Comparison of ENCODE assay signal across 1 fruit fly cellular context in genomic region chr3L:10321735-10322319, dm6.
A peak's percentile ranks its signal among the peaks of the same experiment; 100 is the strongest.
TF ChIP-seq lines count a peak whose summit lies in the region.

No protein-coding gene starts in this region.

TF ChIP-seq in whole organism, embryonic, 481 proteins besides CTCF, POLR2A, EP300 and RAD21 (continued from another document):
- TF ChIP-seq gro (GFP tag; optimal IDR thresholded peaks at IDR 0.05; lab: Kevin White, UChicago) = no peak
- peak; percentile 33; the same call in 1 of the 2 replicates for TF ChIP-seq tna (GFP tag; IDR thresholded peaks at IDR 0.05; lab: Robert Waterston, UW; ENCODE audit: partially characterized antibody)
- TF ChIP-seq Sox102F (GFP tag; optimal IDR thresholded peaks at IDR 0.05; lab: Kevin White, UChicago) = peak; percentile 17
- TF ChIP-seq CG9797 (GFP tag; optimal IDR thresholded peaks at IDR 0.05; lab: Kevin White, UChicago) = no peak
- TF ChIP-seq Atf-2 (GFP tag; optimal IDR thresholded peaks at IDR 0.05; lab: Kevin White, UChicago) = no peak
- TF ChIP-seq ara (GFP tag; IDR thresholded peaks at IDR 0.05; lab: Robert Waterston, UW) = no peak
- no peak for TF ChIP-seq schlank (tag; optimal IDR thresholded peaks at IDR 0.05; lab: Kevin White, UChicago)
- no peak for TF ChIP-seq ap (GFP tag; IDR thresholded peaks at IDR 0.05; lab: Robert Waterston, UW)
- no peak for TF ChIP-seq Gug (GFP tag; IDR thresholded peaks at IDR 0.05; lab: Robert Waterston, UW)
- TF ChIP-seq z (GFP tag; IDR thresholded peaks at IDR 0.05; lab: Robert Waterston, UW) = peak; percentile 99
- TF ChIP-seq CG13123 (GFP tag; optimal IDR thresholded peaks at IDR 0.05; lab: Kevin White, UChicago) = no peak
- TF ChIP-seq inv (GFP tag; IDR thresholded peaks at IDR 0.05; lab: Robert Waterston, UW; ENCODE audit: partially characterized antibody) = no peak; the same call in 1 of the 2 replicates
- no peak for TF ChIP-seq Hmr (GFP tag; optimal IDR thresholded peaks at IDR 0.05; lab: Kevin White, UChicago)
- TF ChIP-seq insv (GFP tag; optimal IDR thresholded peaks at IDR 0.05; lab: Kevin White, UChicago) = peak in 1 of 2 experiments; percentile 74
- peak; percentile 52; the same call in 1 of the 2 replicates for TF ChIP-seq sna (GFP tag; IDR thresholded peaks at IDR 0.05; lab: Robert Waterston, UW; ENCODE audit: partially characterized antibody)
- no peak for TF ChIP-seq lab (GFP tag; optimal IDR thresholded peaks at IDR 0.05; lab: Kevin White, UChicago)
- TF ChIP-seq CG33557 (GFP tag; optimal IDR thresholded peaks at IDR 0.05; lab: Kevin White, UChicago) = no peak
- no peak for TF ChIP-seq unpg (GFP tag; optimal IDR thresholded peaks at IDR 0.05; lab: Kevin White, UChicago)
- TF ChIP-seq CG3065 (GFP tag; optimal IDR thresholded peaks at IDR 0.05; lab: Kevin White, UChicago) = no peak
- TF ChIP-seq pb (GFP tag; optimal IDR thresholded peaks at IDR 0.05; lab: Kevin White, UChicago) = no peak
- TF ChIP-seq CG1647 (GFP tag; optimal IDR thresholded peaks at IDR 0.05; lab: Kevin White, UChicago) = no peak
- TF ChIP-seq zen2 (GFP tag; IDR thresholded peaks at IDR 0.05; lab: Robert Waterston, UW; ENCODE audit: partially characterized antibody) = peak; percentile 28; the same call in 1 of the 3 replicates
- TF ChIP-seq Hr39 (optimal IDR thresholded peaks at IDR 0.05; lab: Kevin White, UChicago) = no peak
- TF ChIP-seq Opbp (GFP tag; IDR thresholded peaks at IDR 0.05; lab: Robert Waterston, UW; ENCODE audit: partially characterized antibody) = peak; percentile 57; the same call in 1 of the 3 replicates
- TF ChIP-seq Ets97D (GFP tag; optimal IDR thresholded peaks at IDR 0.05; lab: Kevin White, UChicago) = no peak
- no peak for TF ChIP-seq zfh1 (GFP tag; IDR thresholded peaks at IDR 0.05; lab: Robert Waterston, UW)
- peak; percentile 22 for TF ChIP-seq sqz (GFP tag; optimal IDR thresholded peaks at IDR 0.05; lab: Kevin White, UChicago)
- TF ChIP-seq cato (GFP tag; optimal IDR thresholded peaks at IDR 0.05; lab: Kevin White, UChicago; ENCODE audit: borderline replicate concordance) = no peak
- no peak for TF ChIP-seq CG2129 (GFP tag; IDR thresholded peaks at IDR 0.05; lab: Robert Waterston, UW; ENCODE audit: partially characterized antibody)
- no peak for TF ChIP-seq CG10565 (GFP tag; optimal IDR thresholded peaks at IDR 0.05; lab: Kevin White, UChicago)
- TF ChIP-seq yki (optimal IDR thresholded peaks at IDR 0.05; lab: Kevin White, UChicago) = no peak
- TF ChIP-seq fru (optimal IDR thresholded peaks at IDR 0.05; lab: Kevin White, UChicago) = no peak
- no peak for TF ChIP-seq CG34422 (GFP tag; IDR thresholded peaks at IDR 0.05; lab: Robert Waterston, UW)
- TF ChIP-seq CG32767 (GFP tag; IDR thresholded peaks at IDR 0.05; lab: Robert Waterston, UW) = no peak
- TF ChIP-seq Med (GFP tag; lab: Kevin White, UChicago) = peak; percentile 0
- no peak for TF ChIP-seq Ets65A (GFP tag; lab: Kevin White, UChicago)
- no peak for TF ChIP-seq nmo (GFP tag; optimal IDR thresholded peaks at IDR 0.05; lab: Kevin White, UChicago)
- no peak for TF ChIP-seq Drgx (GFP tag; IDR thresholded peaks at IDR 0.05; lab: Robert Waterston, UW)
- TF ChIP-seq oc (tag; optimal IDR thresholded peaks at IDR 0.05; lab: Kevin White, UChicago) = no peak
- TF ChIP-seq CG4424 (GFP tag; optimal IDR thresholded peaks at IDR 0.05; lab: Kevin White, UChicago) = no peak
- TF ChIP-seq croc (GFP tag; conservative IDR thresholded peaks at IDR 0.05; lab: Robert Waterston, UW) = no peak
- TF ChIP-seq bowl (GFP tag; IDR thresholded peaks at IDR 0.05; lab: Robert Waterston, UW) = no peak
- no peak for TF ChIP-seq MTF-1 (GFP tag; optimal IDR thresholded peaks at IDR 0.05; lab: Kevin White, UChicago; ENCODE audit: borderline replicate concordance)
- TF ChIP-seq Scr (GFP tag; IDR thresholded peaks at IDR 0.05; lab: Robert Waterston, UW; ENCODE audit: partially characterized antibody) = 0 out of 2 replicates have a peak, but pooled peaks have one; percentile 21
- TF ChIP-seq CG11093 (GFP tag; IDR thresholded peaks at IDR 0.05; lab: Robert Waterston, UW) = no peak
- TF ChIP-seq hkb (optimal IDR thresholded peaks at IDR 0.05; lab: Kevin White, UChicago) = no peak
- no peak for TF ChIP-seq hkb (GFP tag; IDR thresholded peaks at IDR 0.05; lab: Robert Waterston, UW)
- TF ChIP-seq stc (GFP tag; IDR thresholded peaks at IDR 0.05; lab: Robert Waterston, UW) = no peak
- TF ChIP-seq CG6175 (GFP tag; IDR thresholded peaks at IDR 0.05; lab: Robert Waterston, UW) = no peak
